Worm (Caenorhabditis elegans) whole organism, L2 larva: ENCODE data around the gene madf-1.

Experiments used
- C34F6.9 ChIP-seq: fragments of 150-350 bp; optimal IDR thresholded peaks from 2 replicates; lab custom pipeline; 2014; ENCODE audit warnings: missing biosample characterization, missing genetic modification characterization
- F13H6.1 ChIP-seq: sonication (generic microtip); optimal IDR thresholded peaks from 2 replicates; lab custom pipeline; 2016; ENCODE audit warnings: missing genetic modification characterization, missing compliant biosample characterization
- Y55F3AM.14 ChIP-seq: fragments of 200-800 bp; sonication (Bioruptor generic); optimal IDR thresholded peaks from 2 replicates; lab custom pipeline; 2018; ENCODE audit warnings: mild to moderate bottlenecking, missing genetic modification characterization, missing compliant biosample characterization
- ZK546.5 ChIP-seq: sonication (generic microtip); optimal IDR thresholded peaks from 2 replicates; lab custom pipeline; 2017; ENCODE audit warnings: missing biosample characterization, missing genetic modification characterization
- alr-1 ChIP-seq: fragments of 150-350 bp; optimal IDR thresholded peaks from 2 replicates; lab custom pipeline; 2014; ENCODE audit warnings: missing biosample characterization, missing genetic modification characterization
- ama-1 ChIP-seq: fragments of 150-350 bp; optimal IDR thresholded peaks from 2 replicates; lab custom pipeline; 2018; ENCODE audit warnings: inconsistent platforms
- ceh-16 ChIP-seq: fragments of 150-350 bp; optimal IDR thresholded peaks from 2 replicates; lab custom pipeline; 2014; ENCODE audit warnings: missing biosample characterization, missing genetic modification characterization
- ceh-82 ChIP-seq: fragments of 150-350 bp; optimal IDR thresholded peaks from 2 replicates; lab custom pipeline; 2014; ENCODE audit warnings: missing biosample characterization, missing genetic modification characterization
- crh-2 ChIP-seq: sonication (generic microtip); optimal IDR thresholded peaks from 2 replicates; lab custom pipeline; 2017; ENCODE audit warnings: missing biosample characterization, missing genetic modification characterization
- dmd-4 ChIP-seq: sonication (generic microtip); optimal IDR thresholded peaks from 2 replicates; lab custom pipeline; 2017; ENCODE audit warnings: missing biosample characterization, missing genetic modification characterization
- elt-1 ChIP-seq: fragments of 150-350 bp; optimal IDR thresholded peaks from 2 replicates; lab custom pipeline; 2014; ENCODE audit warnings: missing biosample characterization, missing genetic modification characterization
- elt-3 ChIP-seq: sonication (generic microtip); optimal IDR thresholded peaks from 2 replicates; lab custom pipeline; 2017; ENCODE audit warnings: missing biosample characterization, missing genetic modification characterization
- fos-1 ChIP-seq: fragments of 150-350 bp; optimal IDR thresholded peaks from 2 replicates; lab custom pipeline; 2014; ENCODE audit warnings: missing biosample characterization, missing genetic modification characterization
- gmeb-1 ChIP-seq: fragments of 150-350 bp; optimal IDR thresholded peaks from 2 replicates; lab custom pipeline; 2014; ENCODE audit warnings: missing biosample characterization, missing genetic modification characterization
- lin-11 ChIP-seq: fragments of 150-350 bp; sonication (generic microtip); optimal IDR thresholded peaks from 2 replicates; lab custom pipeline; 2014; ENCODE audit warnings: missing biosample characterization, missing genetic modification characterization, inconsistent platforms, mixed read lengths
- lin-13 ChIP-seq: fragments of 150-350 bp; optimal IDR thresholded peaks from 2 replicates; lab custom pipeline; 2014; ENCODE audit warnings: missing biosample characterization, missing genetic modification reagents, missing genetic modification characterization
- lsy-2 ChIP-seq, 2 experiments: fragments of 150-350 bp in 1 of 2; sonication (generic microtip) in 1 of 2; optimal IDR thresholded peaks; 2 replicates each; lab custom pipeline; 2014 to 2017; ENCODE audit warnings: missing biosample characterization in 2 of 2, missing genetic modification characterization in 2 of 2
- mab-5 ChIP-seq: fragments of 150-350 bp; optimal IDR thresholded peaks from 2 replicates; lab custom pipeline; 2014; ENCODE audit warnings: missing biosample characterization, missing genetic modification characterization
- mbf-1 ChIP-seq: sonication (generic microtip); optimal IDR thresholded peaks from 2 replicates; lab custom pipeline; 2017; ENCODE audit warnings: missing biosample characterization, missing genetic modification characterization
- mdl-1 ChIP-seq, 2 experiments: fragments of 150-350 bp in 1 of 2; sonication (generic microtip) in 1 of 2; optimal IDR thresholded peaks; 2 replicates each; lab custom pipeline; 2017; ENCODE audit warnings: missing biosample characterization in 2 of 2, missing genetic modification characterization in 2 of 2
- nhr-10 ChIP-seq: sonication (generic microtip); optimal IDR thresholded peaks from 2 replicates; lab custom pipeline; 2017; ENCODE audit warnings: missing biosample characterization, missing genetic modification characterization
- nhr-11 ChIP-seq: fragments of 150-350 bp; optimal IDR thresholded peaks from 2 replicates; lab custom pipeline; 2014; ENCODE audit warnings: missing biosample characterization, missing genetic modification characterization
- nhr-12 ChIP-seq: fragments of 150-350 bp; optimal IDR thresholded peaks from 2 replicates; lab custom pipeline; 2014; ENCODE audit warnings: missing biosample characterization, missing genetic modification characterization
- nhr-129 ChIP-seq: fragments of 150-350 bp; optimal IDR thresholded peaks from 2 replicates; lab custom pipeline; 2014; ENCODE audit warnings: missing biosample characterization, missing genetic modification characterization
- nhr-21 ChIP-seq: fragments of 150-350 bp; optimal IDR thresholded peaks from 2 replicates; lab custom pipeline; 2014; ENCODE audit warnings: missing biosample characterization, missing genetic modification characterization
- nhr-25 ChIP-seq: fragments of 150-350 bp; sonication (generic microtip); optimal IDR thresholded peaks from 3 replicates; lab custom pipeline; 2014; ENCODE audit warnings: missing biosample characterization, missing genetic modification characterization
- nhr-6 ChIP-seq: fragments of 150-350 bp; optimal IDR thresholded peaks from 2 replicates; lab custom pipeline; 2014; ENCODE audit warnings: missing biosample characterization, missing genetic modification characterization
- nhr-77 ChIP-seq: fragments of 150-350 bp; optimal IDR thresholded peaks from 2 replicates; lab custom pipeline; 2014; ENCODE audit warnings: missing biosample characterization, missing genetic modification characterization
- peb-1 ChIP-seq: fragments of 150-350 bp; optimal IDR thresholded peaks from 2 replicates; lab custom pipeline; 2014; ENCODE audit warnings: missing biosample characterization, missing genetic modification characterization
- sem-4 ChIP-seq: fragments of 150-350 bp; optimal IDR thresholded peaks from 2 replicates; lab custom pipeline; 2014; ENCODE audit warnings: missing biosample characterization, missing genetic modification reagents, missing genetic modification characterization
- sma-3 ChIP-seq: sonication (generic microtip); optimal IDR thresholded peaks from 2 replicates; lab custom pipeline; 2016; ENCODE audit warnings: missing genetic modification reagents, missing genetic modification characterization, missing compliant biosample characterization
- sma-9 ChIP-seq, 2 experiments: fragments of 150-350 bp in 1 of 2; sonication (generic microtip) in 1 of 2; optimal IDR thresholded peaks; 2 replicates each; lab custom pipeline; 2014 to 2016; ENCODE audit warnings: missing genetic modification characterization in 2 of 2, mild to moderate bottlenecking in 1 of 2, missing biosample characterization in 1 of 2, missing compliant biosample characterization in 1 of 2, missing genetic modification reagents in 1 of 2, moderate library complexity in 1 of 2
- snpc-4 ChIP-seq: fragments of 150-350 bp; optimal IDR thresholded peaks from 2 replicates; lab custom pipeline; 2014; ENCODE audit warnings: missing biosample characterization, missing genetic modification characterization
- unc-55 ChIP-seq: fragments of 150-350 bp; sonication (generic microtip); optimal IDR thresholded peaks from 3 replicates; lab custom pipeline; 2014; ENCODE audit warnings: missing biosample characterization, missing genetic modification reagents, missing genetic modification characterization
- zag-1 ChIP-seq: fragments of 150-350 bp; optimal IDR thresholded peaks from 2 replicates; lab custom pipeline; 2014; ENCODE audit warnings: missing biosample characterization, missing genetic modification characterization
- ztf-11 ChIP-seq: sonication (generic microtip); optimal IDR thresholded peaks from 2 replicates; lab custom pipeline; 2017; ENCODE audit warnings: missing biosample characterization, missing genetic modification characterization

Gene madf-1

ce11 chrIV:848207-848606 lies 16.5 kb upstream of the madf-1 start:
- TF ChIP-seq Y55F3AM.14 (GFP tag; lab: Kevin White, UChicago) (no peak), elt-1 (tag; lab: Kevin White, UChicago) (no peak), nhr-11 (tag; lab: Kevin White, UChicago) (no peak), nhr-10 (tag; lab: Kevin White, UChicago) (no peak), nhr-129 (no peak), nhr-21 (tag; lab: Kevin White, UChicago) (no peak), mbf-1 (tag; lab: Kevin White, UChicago) (no peak), F13H6.1 (tag; lab: Kevin White, UChicago) (no peak), ceh-16 (tag; lab: Kevin White, UChicago) (no peak), peb-1 (tag; lab: Kevin White, UChicago) (no peak), sma-3 (no peak), C34F6.9 (tag; lab: Kevin White, UChicago) (no peak), dmd-4 (tag; lab: Kevin White, UChicago) (no peak), lsy-2 (tag; optimal IDR thresholded peaks at IDR 0.05; lab: Kevin White, UChicago) (no peak), ceh-82 (tag; lab: Kevin White, UChicago) (no peak), sem-4 (tag; lab: Kevin White, UChicago) (no peak), nhr-12 (no peak)

ce11 chrIV:845198-845597 lies 13.5 kb upstream of the madf-1 start, which contains the start of gene lgc-33:
TSS of gene lgc-33 (plus strand) at chrIV:845498.
- TF ChIP-seq ZK546.5 (no peak), sem-4 (tag; lab: Kevin White, UChicago) (no peak), mab-5 (tag; lab: Kevin White, UChicago) (no peak), snpc-4 (tag; lab: Kevin White, UChicago) (no peak), F13H6.1 (tag; lab: Kevin White, UChicago) (no peak), nhr-25 (tag; lab: Kevin White, UChicago) (no peak), nhr-77 (tag; lab: Kevin White, UChicago) (no peak), zag-1 (tag; lab: Kevin White, UChicago) (no peak), ama-1 (lab: Kevin White, UChicago) (no peak), alr-1 (tag; lab: Kevin White, UChicago) (no peak), fos-1 (tag; lab: Kevin White, UChicago) (no peak), elt-3 (tag; lab: Kevin White, UChicago) (no peak), mdl-1 (tag; optimal IDR thresholded peaks at IDR 0.05; lab: Kevin White, UChicago) (no peak), nhr-12 (no peak), Y55F3AM.14 (GFP tag; lab: Kevin White, UChicago) (no peak), nhr-10 (tag; lab: Kevin White, UChicago) (no peak), elt-1 (tag; lab: Kevin White, UChicago) (no peak)

DNA sequence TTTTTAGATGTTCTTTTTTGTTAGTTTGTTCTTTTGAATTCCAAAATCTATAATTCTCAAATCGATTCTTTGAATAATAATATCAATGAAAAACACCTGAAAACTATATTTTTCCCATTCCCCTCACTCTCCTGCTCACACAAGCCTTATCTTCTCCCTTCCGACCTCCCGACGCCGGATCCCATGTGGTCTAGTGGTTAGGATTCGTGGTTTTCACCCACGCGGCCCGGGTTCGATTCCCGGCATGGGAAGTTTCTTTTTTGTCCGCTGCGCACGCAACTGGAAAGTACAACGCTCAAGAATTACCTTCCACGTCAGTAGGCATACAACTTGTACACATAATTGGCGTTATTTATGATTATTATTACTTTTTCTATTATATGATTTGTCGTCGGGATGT lies 10.9 kb upstream of the madf-1 start:
- peak; percentile 5 for TF ChIP-seq F13H6.1 (tag; lab: Kevin White, UChicago)
- peak; percentile 47 for TF ChIP-seq C34F6.9 (tag; lab: Kevin White, UChicago)
- peak; percentile 60 for TF ChIP-seq nhr-129
- TF ChIP-seq sma-3: peak; percentile 6
- TF ChIP-seq crh-2 (tag; lab: Kevin White, UChicago): peak; percentile 51
- peak; percentile 49 for TF ChIP-seq fos-1 (tag; lab: Kevin White, UChicago)
- no peak for TF ChIP-seq ztf-11 (tag; lab: Kevin White, UChicago)
- TF ChIP-seq sma-9 (GFP tag; optimal IDR thresholded peaks at IDR 0.05; lab: Kevin White, UChicago): peak; percentile 28
- TF ChIP-seq sma-9 (tag; optimal IDR thresholded peaks at IDR 0.05; lab: Kevin White, UChicago): no peak
- peak; percentile 60 for TF ChIP-seq unc-55 (GFP tag; lab: Kevin White, UChicago)
- TF ChIP-seq lsy-2 (tag; optimal IDR thresholded peaks at IDR 0.05; lab: Kevin White, UChicago): peak in 1 of 2 experiments; percentile 22
- no peak for TF ChIP-seq nhr-6 (tag; lab: Kevin White, UChicago)
- no peak for TF ChIP-seq sem-4 (tag; lab: Kevin White, UChicago)
- peak; percentile 17 for TF ChIP-seq lin-13
- no peak for TF ChIP-seq elt-1 (tag; lab: Kevin White, UChicago)
- no peak for TF ChIP-seq snpc-4 (tag; lab: Kevin White, UChicago)
- peak; percentile 7 for TF ChIP-seq nhr-25 (tag; lab: Kevin White, UChicago)
- TF ChIP-seq gmeb-1 (tag; lab: Kevin White, UChicago): peak; percentile 57

DNA sequence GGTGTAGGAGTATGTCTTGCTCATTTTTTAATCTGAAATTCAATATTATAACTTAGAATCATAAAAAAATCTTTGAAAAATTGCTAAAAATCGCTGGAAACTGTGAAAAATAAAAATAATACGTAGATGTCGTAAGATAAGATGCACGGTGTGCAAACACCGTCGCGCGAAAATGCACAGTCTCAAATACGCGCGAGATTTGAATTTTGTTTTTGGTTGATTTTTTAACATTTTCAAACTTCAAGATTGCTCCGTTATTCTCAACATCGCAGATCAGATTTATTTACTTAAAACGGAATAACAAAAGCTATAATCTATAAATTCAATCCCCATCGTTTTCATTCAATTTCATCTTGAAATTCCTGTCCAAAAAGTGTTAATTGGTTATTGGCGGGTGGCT lies 10.4 kb upstream of the madf-1 start, which contains the start of gene Y55F3BR.6:
TSS of gene Y55F3BR.6 (minus strand) at position 32 of the 400 bp plus-strand sequence.
- TF ChIP-seq lin-11 (no peak), mab-5 (tag; lab: Kevin White, UChicago) (no peak), ceh-82 (tag; lab: Kevin White, UChicago) (no peak)
